Worm (Caenorhabditis elegans): ENCODE measurements around the gene T09F5.1.
"Not testable (repeated sequence)": the region's sequence is repeated elsewhere in the genome, so short reads cannot be mapped to it uniquely, and the experiment has no call there.

Gene T09F5.1

DNA sequence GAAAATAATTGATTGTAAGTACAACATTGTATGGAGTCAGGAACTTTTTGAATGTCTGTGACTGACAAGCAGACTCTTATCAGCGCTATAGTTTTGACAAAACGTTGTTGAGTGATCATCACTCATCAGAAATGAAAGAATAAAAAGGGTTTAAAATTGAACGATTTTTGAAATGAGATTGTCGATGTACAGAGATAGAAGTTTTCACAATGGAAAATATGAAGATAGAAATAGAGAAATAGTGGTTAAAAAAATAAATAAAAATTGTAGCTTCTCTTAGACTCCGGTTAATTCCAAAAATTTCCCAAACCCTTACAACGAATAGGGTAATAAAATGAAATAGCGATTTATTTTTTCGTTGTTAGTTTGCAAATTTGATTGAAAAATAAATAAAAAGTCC lies 23.7 kb upstream of the T09F5.1 start, which contains the start of gene ugt-30:
Gene ugt-30, minus strand, starts transcription at position 101 of the 400 bp plus-strand sequence.
- not testable (repeated sequence) for TF ChIP-seq elt-3, pha-4, cnd-1 (tag; optimal IDR thresholded peaks at IDR 0.05)

DNA sequence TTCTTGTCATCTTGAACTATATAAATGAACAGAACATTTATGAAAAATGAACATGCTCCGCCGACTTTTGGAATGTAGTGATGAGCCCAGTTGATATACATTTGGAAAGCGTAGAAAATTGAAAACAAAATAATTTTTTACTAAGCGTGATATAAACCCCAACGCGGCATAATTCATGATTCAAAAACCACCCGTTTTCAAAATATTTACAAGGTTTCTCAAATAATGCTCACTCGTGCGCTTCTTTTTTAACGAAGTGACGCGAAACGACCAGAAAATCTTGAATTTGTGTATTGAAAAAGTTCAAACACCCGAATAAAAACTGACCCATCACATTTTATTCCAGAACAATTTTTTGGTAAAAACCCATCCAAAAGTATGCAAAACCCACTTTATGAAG lies 21.5 kb upstream of the T09F5.1 start, which contains the start of gene srj-27:
Gene srj-27, minus strand, starts transcription at position 101 of the 400 bp plus-strand sequence.
- TF ChIP-seq unc-39 (tag; optimal IDR thresholded peaks at IDR 0.05), result no peak
- no peak for TF ChIP-seq cnd-1 (tag; optimal IDR thresholded peaks at IDR 0.05)
- TF ChIP-seq sptf-1 (tag; optimal IDR thresholded peaks at IDR 0.05), result no peak
- no peak for TF ChIP-seq nhr-28 (tag; optimal IDR thresholded peaks at IDR 0.05)
- no peak for TF ChIP-seq blmp-1 (tag; optimal IDR thresholded peaks at IDR 0.05)
- no peak for TF ChIP-seq zip-8 (tag; optimal IDR thresholded peaks at IDR 0.05)
- no peak for TF ChIP-seq nhr-2 (tag; optimal IDR thresholded peaks at IDR 0.05)
- no peak for TF ChIP-seq ztf-11 (tag; optimal IDR thresholded peaks at IDR 0.05)
- no peak for TF ChIP-seq drap-1 (GFP tag; optimal IDR thresholded peaks at IDR 0.05)
- TF ChIP-seq tbx-8 (GFP tag; optimal IDR thresholded peaks at IDR 0.05), result no peak
- no peak for TF ChIP-seq lin-32 (GFP tag; optimal IDR thresholded peaks at IDR 0.05)
- TF ChIP-seq snpc-4 (tag; optimal IDR thresholded peaks at IDR 0.05), result no peak
- TF ChIP-seq ces-1 (GFP tag; optimal IDR thresholded peaks at IDR 0.05), result no peak
- TF ChIP-seq lsy-2 (tag; optimal IDR thresholded peaks at IDR 0.05), result no peak
- no peak for TF ChIP-seq sem-2 (GFP tag; optimal IDR thresholded peaks at IDR 0.05)
- no peak for TF ChIP-seq ham-2 (GFP tag; optimal IDR thresholded peaks at IDR 0.05)
- no peak for TF ChIP-seq hlh-1 (tag; optimal IDR thresholded peaks at IDR 0.05)

ce11 chrV:15127955-15128354 lies 20.9 kb upstream of the T09F5.1 start, which contains the start of gene srr-7:
Gene srr-7 (plus strand): TSS chrV:15128255.
- TF ChIP-seq lin-32 (GFP tag; optimal IDR thresholded peaks at IDR 0.05) (no peak), nhr-237 (tag; optimal IDR thresholded peaks at IDR 0.05) (no peak), zip-8 (tag; optimal IDR thresholded peaks at IDR 0.05) (no peak), nhr-2 (tag; optimal IDR thresholded peaks at IDR 0.05) (no peak), blmp-1 (tag; optimal IDR thresholded peaks at IDR 0.05) (no peak)

DNA sequence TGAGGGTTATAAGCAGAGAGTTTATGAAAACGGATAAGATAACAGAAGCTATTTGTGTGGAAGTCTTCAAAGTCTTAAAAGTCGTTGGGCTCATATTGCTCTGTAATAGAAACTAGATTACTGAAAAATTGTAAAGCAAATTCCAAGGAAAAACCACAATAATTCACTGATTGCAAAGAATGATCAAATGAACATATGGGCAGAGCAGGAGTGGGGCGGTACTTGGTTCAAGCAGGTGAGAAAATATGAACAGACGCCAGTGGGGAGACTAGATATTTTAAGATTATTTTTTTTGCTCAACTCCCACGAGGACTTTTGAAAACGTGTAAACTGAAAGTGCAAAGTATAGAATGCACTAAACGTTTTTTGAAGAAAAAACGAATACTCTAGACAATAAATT lies 16.5 kb upstream of the T09F5.1 start, which contains the start of gene str-171:
Gene str-171, minus strand, starts transcription at position 101 of the 400 bp plus-strand sequence.
- no peak for TF ChIP-seq lin-32 (GFP tag; optimal IDR thresholded peaks at IDR 0.05)
- TF ChIP-seq mab-5 (tag; optimal IDR thresholded peaks at IDR 0.05), result no peak
- no peak for TF ChIP-seq mls-2 (tag; optimal IDR thresholded peaks at IDR 0.05)
- no peak for TF ChIP-seq lsy-2 (tag; optimal IDR thresholded peaks at IDR 0.05)
- TF ChIP-seq unc-120 (tag; optimal IDR thresholded peaks at IDR 0.05; ENCODE audit: poor library complexity, severe bottlenecking), result no peak
- TF ChIP-seq nhr-28 (tag; optimal IDR thresholded peaks at IDR 0.05), result no peak
- TF ChIP-seq nhr-237 (tag; optimal IDR thresholded peaks at IDR 0.05), result no peak
- TF ChIP-seq ceh-39 (tag; optimal IDR thresholded peaks at IDR 0.05), result no peak
- no peak for TF ChIP-seq nhr-12 (tag; optimal IDR thresholded peaks at IDR 0.05)
- TF ChIP-seq sem-2 (GFP tag; optimal IDR thresholded peaks at IDR 0.05), result no peak
- no peak for TF ChIP-seq bed-3 (GFP tag; optimal IDR thresholded peaks at IDR 0.05)

DNA sequence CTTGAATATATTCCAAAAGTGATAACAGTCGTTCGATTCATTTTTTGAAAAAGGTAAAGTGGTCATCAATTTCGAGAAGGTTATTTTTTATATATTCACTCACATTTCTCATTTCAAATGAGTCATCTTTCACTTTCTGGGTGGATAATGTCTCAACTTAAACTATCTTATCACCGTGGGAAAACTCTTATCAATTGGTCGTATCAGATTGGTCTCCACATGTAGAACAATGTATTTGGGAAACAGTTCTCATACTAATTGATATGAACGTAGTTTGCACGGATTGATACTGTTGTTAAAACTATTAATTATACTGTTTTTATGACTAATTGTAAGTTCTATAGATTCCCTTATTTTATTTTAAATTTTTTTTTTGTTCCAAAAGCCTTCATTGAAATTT lies 15.1 kb upstream of the T09F5.1 start:
- TF ChIP-seq ceh-83 (GFP tag; optimal IDR thresholded peaks at IDR 0.05) (no peak), sem-2 (GFP tag; optimal IDR thresholded peaks at IDR 0.05) (no peak), cnd-1 (tag; optimal IDR thresholded peaks at IDR 0.05) (no peak), flh-1 (GFP tag; optimal IDR thresholded peaks at IDR 0.05) (no peak), unc-120 (tag; optimal IDR thresholded peaks at IDR 0.05; ENCODE audit: poor library complexity, severe bottlenecking) (no peak), ceh-39 (tag; optimal IDR thresholded peaks at IDR 0.05) (no peak), ztf-11 (tag; optimal IDR thresholded peaks at IDR 0.05) (no peak), elt-3 (tag; optimal IDR thresholded peaks at IDR 0.05) (no peak), ham-2 (GFP tag; optimal IDR thresholded peaks at IDR 0.05) (no peak), mab-5 (tag; optimal IDR thresholded peaks at IDR 0.05) (no peak), hlh-1 (tag; optimal IDR thresholded peaks at IDR 0.05) (no peak), lsy-2 (tag; optimal IDR thresholded peaks at IDR 0.05) (no peak), nhr-237 (tag; optimal IDR thresholded peaks at IDR 0.05) (no peak), tbx-8 (GFP tag; optimal IDR thresholded peaks at IDR 0.05) (no peak)

- TF ChIP-seq ceh-39 (tag; optimal IDR thresholded peaks at IDR 0.05) (peak; percentile 21), unc-120 (tag; optimal IDR thresholded peaks at IDR 0.05; ENCODE audit: poor library complexity, severe bottlenecking) (no peak), lsy-2 (tag; optimal IDR thresholded peaks at IDR 0.05) (peak; percentile 71), sptf-1 (tag; optimal IDR thresholded peaks at IDR 0.05) (peak; percentile 2), nhr-237 (tag; optimal IDR thresholded peaks at IDR 0.05) (peak; percentile 62), mep-1 (tag; optimal IDR thresholded peaks at IDR 0.05) (peak; percentile 80), hlh-1 (tag; optimal IDR thresholded peaks at IDR 0.05) (peak; percentile 27), lin-13 (tag; optimal IDR thresholded peaks at IDR 0.05) (peak; percentile 21), nhr-12 (tag; optimal IDR thresholded peaks at IDR 0.05) (no peak), ces-1 (GFP tag; optimal IDR thresholded peaks at IDR 0.05) (peak; percentile 83), pha-4 (tag; optimal IDR thresholded peaks at IDR 0.05) (peak; percentile 46), ham-2 (GFP tag; optimal IDR thresholded peaks at IDR 0.05) (no peak)
Measured at ce11 chrV:15136772-15137171, 12.1 kb upstream of the T09F5.1 start, which contains the start of gene aipl-1. Gene aipl-1 (minus strand): TSS chrV:15136801.
